Worm (Caenorhabditis elegans) whole organism, L3 larva: ENCODE data around the gene marc-5.

ENCODE experiments used
- ceh-9 ChIP-seq: sonication (generic microtip); optimal IDR thresholded peaks from 2 replicates; lab custom pipeline; 2018; ENCODE audit warnings: missing biosample characterization, missing genetic modification characterization
- daf-12 ChIP-seq: fragments of 150-350 bp; optimal IDR thresholded peaks from 2 replicates; lab custom pipeline; 2014; ENCODE audit warnings: missing biosample characterization, missing genetic modification reagents, missing genetic modification characterization
- elt-2 ChIP-seq: sonication (generic microtip); optimal IDR thresholded peaks from 2 replicates; lab custom pipeline; 2016; ENCODE audit warnings: missing genetic modification reagents, mild to moderate bottlenecking, missing genetic modification characterization, missing compliant biosample characterization
- nhr-237 ChIP-seq: fragments of 150-350 bp; optimal IDR thresholded peaks from 2 replicates; lab custom pipeline; 2014; ENCODE audit warnings: missing biosample characterization, missing genetic modification characterization
- nhr-77 ChIP-seq: fragments of 150-350 bp; optimal IDR thresholded peaks from 2 replicates; lab custom pipeline; 2014; ENCODE audit warnings: missing biosample characterization, missing genetic modification characterization
- unc-39 ChIP-seq: sonication (generic microtip); optimal IDR thresholded peaks from 4 replicates; lab custom pipeline; 2017; ENCODE audit warnings: missing biosample characterization, missing genetic modification characterization

DNA sequence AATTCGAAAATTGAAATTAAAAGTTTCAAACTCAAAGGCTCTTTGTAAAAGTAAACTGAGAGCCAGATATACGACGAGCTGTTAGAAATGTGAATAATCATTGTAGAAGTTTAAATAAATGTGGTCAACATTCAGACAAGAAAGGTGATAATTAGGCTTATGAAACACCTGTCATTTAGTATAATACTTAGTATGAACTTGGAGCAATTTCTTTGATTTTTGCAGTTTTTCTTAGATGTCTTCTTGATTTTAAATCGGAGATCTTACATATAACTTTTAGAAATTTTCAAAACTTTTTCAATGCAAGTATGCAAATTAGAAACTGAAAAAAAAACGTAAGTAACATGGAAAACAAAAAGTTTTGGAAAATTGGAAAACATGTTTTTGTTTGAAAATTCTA is 27.1 kb upstream of the marc-5 start, which contains the start of gene sre-30:
- TF ChIP-seq elt-2 (tag; lab: Kevin White, UChicago) = no peak
- no peak for TF ChIP-seq nhr-237 (tag; lab: Kevin White, UChicago)
- TF ChIP-seq ceh-9 = no peak
- no peak for TF ChIP-seq daf-12 (tag; lab: Kevin White, UChicago)
- no peak for TF ChIP-seq nhr-77
- no peak for TF ChIP-seq unc-39 (tag; lab: Kevin White, UChicago)
